Fruit fly (Drosophila melanogaster): ENCODE measurements around the gene Rubicon.

Gene Rubicon

dm6 chrX:8681189-8681821, 4.4 kb downstream of the Rubicon start, which contains the start of gene CAH3 (continued):
- TF ChIP-seq CG2889 (GFP tag; IDR thresholded peaks at IDR 0.05) (peak; percentile 87), pzg (GFP tag; optimal IDR thresholded peaks at IDR 0.05) (peak; percentile 53), CG1602 (GFP tag; optimal IDR thresholded peaks at IDR 0.05) (peak; percentile 90), salm (tag; optimal IDR thresholded peaks at IDR 0.05) (peak; percentile 84), bowl (GFP tag; IDR thresholded peaks at IDR 0.05) (peak; percentile 80), CG11695 (GFP tag; IDR thresholded peaks at IDR 0.05) (peak; percentile 93), bcd (GFP tag; optimal IDR thresholded peaks at IDR 0.05) (peak; percentile 93), Kr (GFP tag; optimal IDR thresholded peaks at IDR 0.05) (no peak), CG1832 (GFP tag; optimal IDR thresholded peaks at IDR 0.05) (no peak), MESR4 (GFP tag; optimal IDR thresholded peaks at IDR 0.05) (peak; percentile 42), Dfd (GFP tag; optimal IDR thresholded peaks at IDR 0.05) (no peak), tap (tag; optimal IDR thresholded peaks at IDR 0.05) (peak; percentile 93), Hmr (GFP tag; optimal IDR thresholded peaks at IDR 0.05) (peak; percentile 94), Sry-δ (GFP tag; optimal IDR thresholded peaks at IDR 0.05) (peak; percentile 66), mam (GFP tag; optimal IDR thresholded peaks at IDR 0.05) (peak; percentile 93), CG12744 (GFP tag; optimal IDR thresholded peaks at IDR 0.05) (peak; percentile 75), CG9817 (tag; optimal IDR thresholded peaks at IDR 0.05) (peak; percentile 95), ATbp (GFP tag; optimal IDR thresholded peaks at IDR 0.05) (peak; percentile 91), CG6791 (GFP tag; IDR thresholded peaks at IDR 0.05; ENCODE audit: partially characterized antibody) (0 out of 3 replicates have a peak, but pooled peaks have one; percentile 35), pros (GFP tag; optimal IDR thresholded peaks at IDR 0.05) (peak; percentile 50), CG15601 (tag; optimal IDR thresholded peaks at IDR 0.05) (peak; percentile 91)

dm6 chrX:8681822-8682632, 5.2 kb downstream of the Rubicon start:
- no peak for TF ChIP-seq Hey (tag; optimal IDR thresholded peaks at IDR 0.05)
- TF ChIP-seq D19A (tag; optimal IDR thresholded peaks at IDR 0.05): peak; percentile 44
- no peak for TF ChIP-seq CG33213 (GFP tag; optimal IDR thresholded peaks at IDR 0.05)
- TF ChIP-seq Dad (GFP tag; optimal IDR thresholded peaks at IDR 0.05): no peak
- no peak for TF ChIP-seq ranshi (GFP tag; IDR thresholded peaks at IDR 0.05)
- TF ChIP-seq ham (GFP tag; IDR thresholded peaks at IDR 0.05): no peak
- TF ChIP-seq pros (GFP tag; optimal IDR thresholded peaks at IDR 0.05): peak; percentile 46
- TF ChIP-seq CG10147 (GFP tag; optimal IDR thresholded peaks at IDR 0.05): no peak
- TF ChIP-seq ro (GFP tag; IDR thresholded peaks at IDR 0.05): no peak
- TF ChIP-seq Trl (optimal IDR thresholded peaks at IDR 0.05): peak; percentile 50 to 79
- TF ChIP-seq Trl (GFP tag; optimal IDR thresholded peaks at IDR 0.05): no peak
- TF ChIP-seq Ets65A (GFP tag): no peak
- no peak for TF ChIP-seq ewg (GFP tag; optimal IDR thresholded peaks at IDR 0.05)
- TF ChIP-seq usp (GFP tag; optimal IDR thresholded peaks at IDR 0.05): no peak
- TF ChIP-seq disco-r (GFP tag; optimal IDR thresholded peaks at IDR 0.05): no peak
- no peak for TF ChIP-seq CG3407 (GFP tag; optimal IDR thresholded peaks at IDR 0.05)
- TF ChIP-seq CG6254 (GFP tag; optimal IDR thresholded peaks at IDR 0.05): peak; percentile 91
- TF ChIP-seq CG15073 (GFP tag; optimal IDR thresholded peaks at IDR 0.05): no peak
- TF ChIP-seq sqz (GFP tag; optimal IDR thresholded peaks at IDR 0.05): peak; percentile 62
- TF ChIP-seq Antp (GFP tag; optimal IDR thresholded peaks at IDR 0.05): no peak
- TF ChIP-seq mld (GFP tag; IDR thresholded peaks at IDR 0.05; ENCODE audit: partially characterized antibody): no peak
- TF ChIP-seq CG18011 (GFP tag; optimal IDR thresholded peaks at IDR 0.05): no peak
- no peak for TF ChIP-seq Chrac-16 (GFP tag; optimal IDR thresholded peaks at IDR 0.05)
- no peak for TF ChIP-seq toy (GFP tag; IDR thresholded peaks at IDR 0.05)
- TF ChIP-seq gsb (GFP tag; IDR thresholded peaks at IDR 0.05): no peak
- no peak for TF ChIP-seq zfh2 (GFP tag; optimal IDR thresholded peaks at IDR 0.05)
- TF ChIP-seq CG13123 (GFP tag; optimal IDR thresholded peaks at IDR 0.05): no peak
- peak; percentile 9 for TF ChIP-seq gro (GFP tag; optimal IDR thresholded peaks at IDR 0.05)
- no peak for TF ChIP-seq CG11398 (GFP tag; optimal IDR thresholded peaks at IDR 0.05)
